Fruit fly (Drosophila melanogaster) whole organism, embryonic: ENCODE measurements around the gene mAcon1.

Source experiments
- Atf6 ChIP-seq: fragments of 200-800 bp; sonication (Bioruptor generic); IDR thresholded peaks from 2 replicates; pipeline ENCODE4 v1.3.6; 2022; ENCODE audit warnings: missing biosample characterization, missing genetic modification characterization
- C15 ChIP-seq: fragments of 200-800 bp; sonication (Bioruptor generic); IDR thresholded peaks from 3 replicates; pipeline ENCODE4 v1.3.6; 2022; ENCODE audit warnings: missing biosample characterization, missing genetic modification characterization
- CG10959 ChIP-seq: fragments of 200-800 bp; sonication (Bioruptor generic); IDR thresholded peaks from 2 replicates; pipeline ENCODE4 v1.3.6; 2022; ENCODE audit warnings: missing biosample characterization, missing genetic modification characterization
- CG11560 ChIP-seq: fragments of 200-800 bp; sonication (Bioruptor generic); IDR thresholded peaks from 3 replicates; pipeline ENCODE4 v1.3.6; 2022; ENCODE audit warnings: missing biosample characterization, missing genetic modification characterization
- CG12071 ChIP-seq: fragments of 200-800 bp; sonication (Bioruptor generic); optimal IDR thresholded peaks from 3 replicates; lab custom pipeline; 2018; ENCODE audit warnings: missing biosample characterization, mild to moderate bottlenecking, missing genetic modification characterization
- CG13123 ChIP-seq: fragments of 200-800 bp; sonication (Bioruptor generic); optimal IDR thresholded peaks from 2 replicates; lab custom pipeline; 2016; ENCODE audit warnings: missing biosample characterization, missing genetic modification characterization
- CG14050 ChIP-seq: fragments of 200-800 bp; sonication (Bioruptor generic); IDR thresholded peaks from 3 replicates; pipeline ENCODE4 v1.3.6; 2022; ENCODE audit warnings: missing biosample characterization, missing genetic modification characterization
- CG17359 ChIP-seq: fragments of 200-800 bp; sonication (Bioruptor generic); optimal IDR thresholded peaks from 3 replicates; lab custom pipeline; 2018; ENCODE audit warnings: missing biosample characterization, mild to moderate bottlenecking, missing genetic modification characterization, moderate library complexity
- CG18599 ChIP-seq: fragments of 200-800 bp; sonication (Bioruptor generic); optimal IDR thresholded peaks from 3 replicates; lab custom pipeline; 2017; ENCODE audit warnings: missing biosample characterization, missing genetic modification characterization, mild to moderate bottlenecking, moderate library complexity, missing genetic modification reagents
- CG18619 ChIP-seq: fragments of 200-800 bp; sonication (Bioruptor generic); optimal IDR thresholded peaks from 3 replicates; lab custom pipeline; 2017; ENCODE audit warnings: missing biosample characterization, mild to moderate bottlenecking, missing genetic modification characterization
- CG30431 ChIP-seq: fragments of 200-800 bp; sonication (Bioruptor generic); optimal IDR thresholded peaks from 2 replicates; lab custom pipeline; 2017; ENCODE audit warnings: missing biosample characterization, missing genetic modification characterization
- CG31388 ChIP-seq: fragments of 200-800 bp; sonication (Bioruptor generic); optimal IDR thresholded peaks from 2 replicates; lab custom pipeline; 2016; ENCODE audit warnings: missing biosample characterization, missing genetic modification characterization
- CG3163 ChIP-seq: fragments of 200-800 bp; sonication (Bioruptor generic); optimal IDR thresholded peaks from 3 replicates; lab custom pipeline; 2016; ENCODE audit warnings: missing biosample characterization, missing genetic modification characterization
- CG3726 ChIP-seq: fragments of 200-800 bp; sonication (Bioruptor generic); IDR thresholded peaks from 3 replicates; pipeline ENCODE4, ENCODE4 v1.3.6; 2022; ENCODE audit warnings: missing biosample characterization, missing genetic modification characterization
- CG3838 ChIP-seq: fragments of 200-800 bp; sonication (Bioruptor generic); optimal IDR thresholded peaks from 3 replicates; lab custom pipeline; 2016; ENCODE audit warnings: missing biosample characterization, missing genetic modification characterization
- CG4328 ChIP-seq: fragments of 200-800 bp; sonication (Bioruptor generic); optimal IDR thresholded peaks from 3 replicates; lab custom pipeline; 2017; ENCODE audit warnings: missing biosample characterization, missing genetic modification reagents, missing genetic modification characterization
- CG4404 ChIP-seq: fragments of 200-800 bp; sonication (Bioruptor generic); IDR thresholded peaks from 2 replicates; pipeline ENCODE4 v1.3.6; 2022; ENCODE audit warnings: missing biosample characterization, missing genetic modification characterization
- CG4820 ChIP-seq: fragments of 200-800 bp; sonication (Bioruptor generic); optimal IDR thresholded peaks from 3 replicates; lab custom pipeline; 2016; ENCODE audit warnings: missing biosample characterization, missing genetic modification characterization
- CG5245 ChIP-seq: fragments of 200-800 bp; sonication (Bioruptor generic); optimal IDR thresholded peaks from 3 replicates; lab custom pipeline; 2016; ENCODE audit warnings: missing biosample characterization, missing genetic modification characterization
- CG8478 ChIP-seq: fragments of >200 bp; optimal IDR thresholded peaks from 2 replicates; lab custom pipeline; 2018
- CG8944 ChIP-seq: fragments of 200-800 bp; sonication (Bioruptor generic); optimal IDR thresholded peaks from 3 replicates; lab custom pipeline; 2016; ENCODE audit warnings: missing biosample characterization, missing genetic modification characterization
- Dip2 ChIP-seq: fragments of 200-800 bp; sonication (Bioruptor generic); IDR thresholded peaks from 2 replicates; pipeline ENCODE4 v1.3.6; 2022; ENCODE audit warnings: missing biosample characterization, missing genetic modification characterization
- ERR ChIP-seq: fragments of 200-800 bp; sonication (Bioruptor generic); optimal IDR thresholded peaks from 2 replicates; lab custom pipeline; 2016; ENCODE audit warnings: missing biosample characterization, missing genetic modification characterization
- Fer1 ChIP-seq: fragments of 200-800 bp; sonication (Bioruptor generic); optimal IDR thresholded peaks from 2 replicates; lab custom pipeline; 2017; ENCODE audit warnings: missing biosample characterization, mild to moderate bottlenecking, missing genetic modification characterization
- Max ChIP-seq: fragments of 200-800 bp; sonication (Bioruptor generic); optimal IDR thresholded peaks from 2 replicates; lab custom pipeline; 2016; ENCODE audit warnings: missing biosample characterization, mild to moderate bottlenecking, missing genetic modification characterization
- Mrtf ChIP-seq: fragments of 200-800 bp; sonication (Bioruptor generic); IDR thresholded peaks from 3 replicates; pipeline ENCODE4 v1.3.6; 2022; ENCODE audit warnings: missing biosample characterization, missing genetic modification characterization
- NFAT ChIP-seq: fragments of 200-800 bp; sonication (Bioruptor generic); IDR thresholded peaks from 2 replicates; pipeline ENCODE4 v1.3.6; 2022; ENCODE audit warnings: missing biosample characterization, missing genetic modification characterization
- Nf-YC ChIP-seq: fragments of 200-800 bp; optimal IDR thresholded peaks from 3 replicates; lab custom pipeline; 2019; ENCODE audit warnings: missing biosample characterization, mild to moderate bottlenecking, missing genetic modification characterization, moderate library complexity
- PHDP ChIP-seq: fragments of 200-800 bp; sonication (Bioruptor generic); optimal IDR thresholded peaks from 3 replicates; lab custom pipeline; 2018; ENCODE audit warnings: missing biosample characterization, mild to moderate bottlenecking, missing genetic modification characterization, moderate library complexity
- Pdp1 ChIP-seq, 2 experiments: fragments of 200-800 bp; sonication (Bioruptor generic); optimal IDR thresholded peaks; 3 replicates each; lab custom pipeline; 2016; ENCODE audit warnings: missing biosample characterization in 2 of 2, missing genetic modification characterization in 2 of 2, mild to moderate bottlenecking in 1 of 2, moderate library complexity in 1 of 2
- Sox100B ChIP-seq: fragments of 200-800 bp; sonication (Bioruptor generic); optimal IDR thresholded peaks from 3 replicates; lab custom pipeline; 2018; ENCODE audit warnings: missing biosample characterization, mild to moderate bottlenecking, missing genetic modification characterization
- Trl ChIP-seq, 3 experiments: fragments of >200 bp in 2 of 3; fragments of 200-800 bp in 1 of 3; sonication (Bioruptor generic) in 1 of 3; optimal IDR thresholded peaks; 2 replicates in 1 of 3; 3 replicates in 2 of 3; lab custom pipeline; 2016 to 2017; ENCODE audit warnings: missing biosample characterization in 1 of 3, missing genetic modification characterization in 1 of 3
- ac ChIP-seq: fragments of 200-800 bp; sonication (Bioruptor generic); optimal IDR thresholded peaks from 3 replicates; lab custom pipeline; 2017; ENCODE audit warnings: missing biosample characterization, mild to moderate bottlenecking, missing genetic modification characterization
- bab2 ChIP-seq: fragments of 200-800 bp; sonication (Bioruptor generic); optimal IDR thresholded peaks from 2 replicates; lab custom pipeline; 2016; ENCODE audit warnings: missing biosample characterization, missing genetic modification characterization
- br ChIP-seq: fragments of >200 bp; optimal IDR thresholded peaks from 2 replicates; lab custom pipeline; 2017
- chif ChIP-seq, 2 experiments: fragments of 200-800 bp; sonication (Bioruptor generic); optimal IDR thresholded peaks; 3 replicates each; lab custom pipeline; 2016; ENCODE audit warnings: missing biosample characterization in 2 of 2, missing genetic modification characterization in 2 of 2
- chinmo ChIP-seq: fragments of 200-800 bp; sonication (Bioruptor generic); IDR thresholded peaks from 4 replicates; pipeline ENCODE4 v1.3.6; 2022; ENCODE audit warnings: missing biosample characterization, missing genetic modification characterization; ENCODE audit not compliant: partially characterized antibody
- crc ChIP-seq: fragments of 200-800 bp; sonication (Bioruptor generic); optimal IDR thresholded peaks from 2 replicates; lab custom pipeline; 2016; ENCODE audit warnings: missing biosample characterization, missing genetic modification characterization
- cwo ChIP-seq: fragments of 200-800 bp; sonication (Bioruptor generic); optimal IDR thresholded peaks from 3 replicates; lab custom pipeline; 2017; ENCODE audit warnings: missing biosample characterization, missing genetic modification characterization, mild to moderate bottlenecking, moderate library complexity, missing genetic modification reagents
- dimm ChIP-seq: fragments of 200-800 bp; sonication (Bioruptor generic); IDR thresholded peaks from 2 replicates; pipeline ENCODE4 v1.3.6; 2022; ENCODE audit warnings: missing biosample characterization, missing genetic modification characterization
- dysf ChIP-seq: fragments of 200-800 bp; sonication (Bioruptor generic); IDR thresholded peaks from 3 replicates; pipeline ENCODE4 v1.3.6; 2022; ENCODE audit warnings: missing biosample characterization, missing genetic modification characterization
- gfzf ChIP-seq: fragments of 200-800 bp; sonication (Bioruptor generic); optimal IDR thresholded peaks from 2 replicates; lab custom pipeline; 2016; ENCODE audit warnings: missing biosample characterization, mild to moderate bottlenecking, missing genetic modification characterization, moderate library complexity
- grn ChIP-seq: fragments of 200-800 bp; sonication (Bioruptor generic); optimal IDR thresholded peaks from 3 replicates; lab custom pipeline; 2017; ENCODE audit warnings: missing biosample characterization, missing genetic modification characterization
- her ChIP-seq: fragments of 200-800 bp; sonication (Bioruptor generic); optimal IDR thresholded peaks from 2 replicates; lab custom pipeline; 2016; ENCODE audit warnings: missing biosample characterization, missing genetic modification characterization
- lola ChIP-seq, 3 experiments: fragments of >200 bp in 2 of 3; fragments of 200-800 bp in 1 of 3; sonication (Bioruptor generic) in 1 of 3; optimal IDR thresholded peaks; 2 replicates each; lab custom pipeline; 2017 to 2019; ENCODE audit warnings: missing biosample characterization in 3 of 3, missing genetic modification characterization in 3 of 3, mild to moderate bottlenecking in 1 of 3, moderate library complexity in 1 of 3
- mam ChIP-seq: fragments of 200-800 bp; sonication (Bioruptor generic); optimal IDR thresholded peaks from 3 replicates; lab custom pipeline; 2016; ENCODE audit warnings: missing biosample characterization, missing genetic modification characterization
- shn ChIP-seq: fragments of 200-800 bp; sonication (Bioruptor generic); optimal IDR thresholded peaks from 3 replicates; lab custom pipeline; 2016; ENCODE audit warnings: missing biosample characterization, missing genetic modification characterization
- stwl ChIP-seq: fragments of 200-800 bp; sonication (Bioruptor generic); optimal IDR thresholded peaks from 3 replicates; lab custom pipeline; 2018; ENCODE audit warnings: missing biosample characterization, mild to moderate bottlenecking, missing genetic modification characterization, moderate library complexity
- wek ChIP-seq: fragments of 200-800 bp; sonication (Bioruptor generic); optimal IDR thresholded peaks from 3 replicates; lab custom pipeline; 2018; ENCODE audit warnings: missing biosample characterization, mild to moderate bottlenecking, missing genetic modification characterization, moderate library complexity
- wor ChIP-seq: fragments of 200-800 bp; sonication (Bioruptor generic); IDR thresholded peaks from 2 replicates; pipeline ENCODE4 v1.3.6; 2022; ENCODE audit warnings: missing biosample characterization, missing genetic modification characterization
- z ChIP-seq: fragments of 200-800 bp; sonication (Bioruptor generic); IDR thresholded peaks from 3 replicates; pipeline ENCODE4 v1.3.6; 2022; ENCODE audit warnings: missing biosample characterization, missing genetic modification characterization

The mAcon1 gene

DNA sequence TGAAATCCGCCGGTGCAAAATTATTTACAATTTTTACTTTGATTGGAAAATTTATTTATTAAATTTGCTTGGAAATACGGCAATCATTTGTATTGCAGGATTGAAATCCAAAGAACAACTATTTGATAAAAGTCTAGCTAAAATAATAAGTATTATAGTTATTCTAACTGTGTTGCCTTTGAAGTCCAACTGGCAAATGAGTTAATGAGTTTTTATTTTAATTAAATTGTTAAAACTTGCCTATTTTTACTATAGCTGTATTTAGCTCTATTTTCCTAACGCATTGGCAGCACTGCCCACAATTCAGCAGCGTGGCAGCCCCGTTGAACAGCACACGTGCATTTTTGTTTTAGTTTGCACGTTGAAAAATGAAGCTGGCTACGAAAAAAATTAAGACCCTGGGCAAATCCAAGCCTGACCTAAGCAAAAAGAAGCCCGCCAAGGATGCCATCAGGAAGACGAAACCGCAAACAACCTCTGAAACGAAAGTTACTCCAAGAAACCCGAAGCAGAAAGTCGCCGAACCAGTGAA lies 5.0 kb upstream of the mAcon1 start, which contains the start of gene Noc2 (continued):
- peak; percentile 8 for TF ChIP-seq CG31388
- TF ChIP-seq CG4820 = peak; percentile 22
- TF ChIP-seq chif (GFP tag; optimal IDR thresholded peaks at IDR 0.05; lab: Kevin White, UChicago) = peak in 1 of 2 experiments; percentile 17
- peak; percentile 11 to 31 for TF ChIP-seq Pdp1 (GFP tag; optimal IDR thresholded peaks at IDR 0.05; lab: Kevin White, UChicago)
- peak; percentile 56 for TF ChIP-seq Sox100B (GFP tag; lab: Kevin White, UChicago)
- no peak for TF ChIP-seq br
- no peak for TF ChIP-seq CG13123 (GFP tag; lab: Kevin White, UChicago)
- peak; percentile 42; the same call in 2 of the 3 replicates for TF ChIP-seq Mrtf (GFP tag; lab: Robert Waterston, UW)
- TF ChIP-seq CG4328 (GFP tag; lab: Kevin White, UChicago) = peak; percentile 58
- TF ChIP-seq her (GFP tag; lab: Kevin White, UChicago) = no peak
- no peak for TF ChIP-seq z (GFP tag; lab: Robert Waterston, UW)
- TF ChIP-seq CG12071 (GFP tag; lab: Kevin White, UChicago) = no peak
- no peak for TF ChIP-seq C15 (GFP tag; lab: Robert Waterston, UW)
- peak; percentile 43 for TF ChIP-seq CG18619 (GFP tag; lab: Kevin White, UChicago)
- no peak for TF ChIP-seq ac (GFP tag; lab: Kevin White, UChicago)
- TF ChIP-seq Max = peak; percentile 90
- no peak for TF ChIP-seq CG3838 (GFP tag; lab: Kevin White, UChicago)
- no peak for TF ChIP-seq crc (GFP tag; lab: Kevin White, UChicago)
- peak; percentile 26 for TF ChIP-seq CG5245
- TF ChIP-seq CG30431 (GFP tag; lab: Kevin White, UChicago) = no peak
- TF ChIP-seq mam = peak; percentile 57
- TF ChIP-seq CG8944 = peak; percentile 16
- TF ChIP-seq dysf (GFP tag; lab: Robert Waterston, UW) = peak; percentile 58
- TF ChIP-seq NFAT (GFP tag; lab: Robert Waterston, UW) = peak; percentile 44; the same call in 1 of the 2 replicates
- no peak for TF ChIP-seq chinmo
- no peak for TF ChIP-seq Trl (optimal IDR thresholded peaks at IDR 0.05; lab: Kevin White, UChicago)
- peak; percentile 2 for TF ChIP-seq Trl (GFP tag; optimal IDR thresholded peaks at IDR 0.05; lab: Kevin White, UChicago)
- TF ChIP-seq Dip2 = no peak
- no peak for TF ChIP-seq CG8478 (lab: Kevin White, UChicago)
- no peak for TF ChIP-seq ERR (GFP tag; lab: Kevin White, UChicago)
- no peak for TF ChIP-seq CG11560 (tag; lab: Robert Waterston, UW)
- no peak for TF ChIP-seq bab2 (GFP tag; lab: Kevin White, UChicago)
- TF ChIP-seq wek (GFP tag; lab: Kevin White, UChicago) = no peak
- peak; percentile 4 for TF ChIP-seq Fer1
- TF ChIP-seq Atf6 (GFP tag; lab: Robert Waterston, UW) = 0 out of 2 replicates have a peak, but pooled peaks have one; percentile 14
- TF ChIP-seq dimm (GFP tag; lab: Robert Waterston, UW) = no peak
- peak; percentile 46 for TF ChIP-seq cwo (GFP tag; lab: Kevin White, UChicago)
- peak; percentile 7 for TF ChIP-seq CG17359 (tag; lab: Kevin White, UChicago)
- no peak for TF ChIP-seq CG3163
- no peak for TF ChIP-seq stwl (tag; lab: Kevin White, UChicago)
- peak; percentile 54 for TF ChIP-seq CG18599 (GFP tag; lab: Kevin White, UChicago)
- TF ChIP-seq shn (GFP tag; lab: Kevin White, UChicago) = peak; percentile 10
- TF ChIP-seq gfzf = no peak
- TF ChIP-seq CG4404 = peak; percentile 30; the same call in 1 of the 2 replicates
- no peak for TF ChIP-seq CG3726 (GFP tag; lab: Robert Waterston, UW)
- no peak for TF ChIP-seq PHDP (tag; lab: Kevin White, UChicago)
- TF ChIP-seq grn (GFP tag; lab: Kevin White, UChicago) = no peak
- no peak for TF ChIP-seq wor (GFP tag; lab: Robert Waterston, UW)
- TF ChIP-seq CG14050 = no peak
- peak in 1 of 3 experiments; percentile 30 for TF ChIP-seq lola (GFP tag; optimal IDR thresholded peaks at IDR 0.05; lab: Kevin White, UChicago)
- peak; percentile 55 for TF ChIP-seq Nf-YC (tag; lab: Kevin White, UChicago)
- TF ChIP-seq CG10959 (GFP tag; lab: Robert Waterston, UW) = no peak
